Fruit fly (Drosophila melanogaster): ENCODE results near the gene CG6621.
A peak's percentile ranks its signal among the peaks of the same experiment; 100 is the strongest.

The CG6621 gene

DNA sequence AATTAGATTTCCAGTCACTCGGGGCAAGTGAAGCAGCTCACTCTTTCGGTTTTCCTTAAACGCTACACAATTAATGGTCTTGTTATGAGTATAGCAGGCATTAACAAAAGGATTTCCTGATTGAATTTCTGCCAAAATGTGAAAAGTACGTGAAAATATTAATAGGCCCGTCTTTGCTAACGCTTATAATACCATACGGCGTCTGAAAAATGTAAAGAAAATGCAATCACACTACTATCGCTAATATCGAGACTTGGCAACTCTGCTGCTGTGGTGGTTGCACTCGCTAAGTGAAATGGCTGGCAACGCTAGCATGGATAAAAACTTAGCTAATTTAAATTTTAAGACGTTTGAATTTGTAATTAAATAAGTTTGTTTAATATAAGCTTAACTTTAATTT is at the start of gene CG6621 (continued):
- TF ChIP-seq nau (GFP tag; optimal IDR thresholded peaks at IDR 0.05), result no peak
- TF ChIP-seq Awh (GFP tag; IDR thresholded peaks at IDR 0.05), result no peak
- no peak for TF ChIP-seq gcm (GFP tag; optimal IDR thresholded peaks at IDR 0.05)
- no peak for TF ChIP-seq Antp (GFP tag; optimal IDR thresholded peaks at IDR 0.05)
- TF ChIP-seq Usf (GFP tag; optimal IDR thresholded peaks at IDR 0.05), result no peak
- TF ChIP-seq CG34422 (GFP tag; IDR thresholded peaks at IDR 0.05), result peak; percentile 43; the same call in 2 of the 3 replicates
- TF ChIP-seq CG10654 (GFP tag; optimal IDR thresholded peaks at IDR 0.05), result no peak
- no peak for TF ChIP-seq CG4730 (GFP tag; IDR thresholded peaks at IDR 0.05)
- TF ChIP-seq Mes4 (GFP tag; optimal IDR thresholded peaks at IDR 0.05), result no peak
- no peak for TF ChIP-seq CG10274 (GFP tag; optimal IDR thresholded peaks at IDR 0.05)
- no peak for TF ChIP-seq br (optimal IDR thresholded peaks at IDR 0.05)
- no peak for TF ChIP-seq Nf-YC (tag; optimal IDR thresholded peaks at IDR 0.05)
- no peak for TF ChIP-seq Kr (GFP tag; optimal IDR thresholded peaks at IDR 0.05)
- no peak for TF ChIP-seq sug (tag; optimal IDR thresholded peaks at IDR 0.05)
- TF ChIP-seq CG7556 (GFP tag; optimal IDR thresholded peaks at IDR 0.05), result no peak
- peak; percentile 26 for TF ChIP-seq zfh2 (GFP tag; optimal IDR thresholded peaks at IDR 0.05)
- no peak for TF ChIP-seq MTF-1 (GFP tag; optimal IDR thresholded peaks at IDR 0.05; ENCODE audit: borderline replicate concordance)
- TF ChIP-seq CG14860 (GFP tag; IDR thresholded peaks at IDR 0.05; ENCODE audit: partially characterized antibody), result no peak
- no peak for TF ChIP-seq CG4707 (GFP tag; optimal IDR thresholded peaks at IDR 0.05)
- TF ChIP-seq CG6654 (GFP tag; optimal IDR thresholded peaks at IDR 0.05), result no peak
- peak; percentile 84 for TF ChIP-seq Ets65A (GFP tag)
- TF ChIP-seq CG10431 (GFP tag; optimal IDR thresholded peaks at IDR 0.05), result no peak
- TF ChIP-seq h (optimal IDR thresholded peaks at IDR 0.05), result no peak
- no peak for TF ChIP-seq fru (optimal IDR thresholded peaks at IDR 0.05)
- TF ChIP-seq hbn (GFP tag; IDR thresholded peaks at IDR 0.05; ENCODE audit: partially characterized antibody), result 0 out of 2 replicates have a peak, but pooled peaks have one; percentile 33
- TF ChIP-seq dm (GFP tag; optimal IDR thresholded peaks at IDR 0.05), result peak; percentile 11
- TF ChIP-seq sd (tag; optimal IDR thresholded peaks at IDR 0.05), result no peak
- TF ChIP-seq salm (tag; optimal IDR thresholded peaks at IDR 0.05), result no peak
- peak; percentile 95 for TF ChIP-seq Myb (GFP tag; optimal IDR thresholded peaks at IDR 0.05)
- TF ChIP-seq CG18599 (GFP tag; optimal IDR thresholded peaks at IDR 0.05), result no peak
- no peak for TF ChIP-seq H15 (GFP tag; IDR thresholded peaks at IDR 0.05)
- TF ChIP-seq sens-2 (GFP tag; IDR thresholded peaks at IDR 0.05), result no peak
- no peak for TF ChIP-seq CG16779 (GFP tag; IDR thresholded peaks at IDR 0.05)
- peak; percentile 86 for TF ChIP-seq CG3847 (GFP tag; IDR thresholded peaks at IDR 0.05)
- TF ChIP-seq CG10321 (GFP tag; IDR thresholded peaks at IDR 0.05), result no peak
- TF ChIP-seq Dp (GFP tag; optimal IDR thresholded peaks at IDR 0.05), result peak; percentile 73
- TF ChIP-seq Deaf1 (tag; optimal IDR thresholded peaks at IDR 0.05), result no peak
- TF ChIP-seq btn (GFP tag; optimal IDR thresholded peaks at IDR 0.05), result no peak
- TF ChIP-seq vnd (GFP tag; IDR thresholded peaks at IDR 0.05; ENCODE audit: partially characterized antibody), result peak; percentile 37; the same call in 1 of the 3 replicates
- TF ChIP-seq CG3163 (GFP tag; optimal IDR thresholded peaks at IDR 0.05), result peak; percentile 11
- no peak for TF ChIP-seq ab (GFP tag; optimal IDR thresholded peaks at IDR 0.05)
- no peak for TF ChIP-seq scrt (GFP tag; optimal IDR thresholded peaks at IDR 0.05)
- TF ChIP-seq CG5245 (GFP tag; optimal IDR thresholded peaks at IDR 0.05), result no peak
- peak; percentile 69 for TF ChIP-seq Sry-δ (GFP tag; optimal IDR thresholded peaks at IDR 0.05)
- TF ChIP-seq CG10209 (GFP tag; optimal IDR thresholded peaks at IDR 0.05), result no peak
- no peak for TF ChIP-seq Ptx1 (GFP tag; IDR thresholded peaks at IDR 0.05)
- TF ChIP-seq CG12236 (GFP tag; optimal IDR thresholded peaks at IDR 0.05), result no peak
- no peak for TF ChIP-seq Hr39 (optimal IDR thresholded peaks at IDR 0.05)
- TF ChIP-seq cwo (GFP tag; optimal IDR thresholded peaks at IDR 0.05), result no peak
- TF ChIP-seq CG11456 (GFP tag; IDR thresholded peaks at IDR 0.05), result 0 out of 3 replicates have a peak, but pooled peaks have one; percentile 23
- TF ChIP-seq Poxn (GFP tag; IDR thresholded peaks at IDR 0.05), result no peak
- TF ChIP-seq CG7839 (tag; optimal IDR thresholded peaks at IDR 0.05), result no peak
- no peak for TF ChIP-seq CG10462 (GFP tag; optimal IDR thresholded peaks at IDR 0.05)
